Fruit fly (Drosophila melanogaster): Measurements from ENCODE around the gene spirit.

dm6 chrX:8588607-8589171 is 15.3 kb upstream of the spirit start, which contains the start of gene CG12081:
- no peak for TF ChIP-seq Dll (optimal IDR thresholded peaks at IDR 0.05)
- no peak for TF ChIP-seq EcR (GFP tag; optimal IDR thresholded peaks at IDR 0.05)
